Worm (Caenorhabditis elegans) whole organism, L1 larva: ENCODE measurements around the gene gfi-3.

Experiments
- C16A3.4 ChIP-seq: fragments of 150-350 bp; optimal IDR thresholded peaks from 2 replicates; lab custom pipeline; 2014; ENCODE audit warnings: missing biosample characterization, missing genetic modification characterization
- aly-2 ChIP-seq: fragments of 150-350 bp; optimal IDR thresholded peaks from 2 replicates; lab custom pipeline; 2014; ENCODE audit warnings: missing biosample characterization, missing genetic modification characterization
- ama-1 ChIP-seq: fragments of 150-350 bp; optimal IDR thresholded peaks from 2 replicates; lab custom pipeline; 2014
- ces-1 ChIP-seq: fragments of 150-350 bp; optimal IDR thresholded peaks from 2 replicates; lab custom pipeline; 2014; ENCODE audit warnings: missing biosample characterization, missing genetic modification reagents, missing genetic modification characterization
- dpl-1 ChIP-seq, 3 experiments: fragments of 150-350 bp in 2 of 3; sonication (generic microtip) in 1 of 3; optimal IDR thresholded peaks; 2 replicates each; lab custom pipeline; 2014 to 2017; ENCODE audit warnings: missing biosample characterization in 3 of 3, missing genetic modification characterization in 3 of 3, missing genetic modification reagents in 3 of 3
- fkh-10 ChIP-seq: sonication (generic microtip); optimal IDR thresholded peaks from 2 replicates; lab custom pipeline; 2017; ENCODE audit warnings: missing biosample characterization, missing genetic modification reagents, missing genetic modification characterization
- hlh-17 ChIP-seq: fragments of 200-800 bp; sonication (Bioruptor generic); optimal IDR thresholded peaks from 2 replicates; lab custom pipeline; 2018; ENCODE audit warnings: missing genetic modification characterization, mild to moderate bottlenecking, missing compliant biosample characterization, moderate library complexity, borderline replicate concordance
- irx-1 ChIP-seq: sonication (generic microtip); optimal IDR thresholded peaks from 2 replicates; lab custom pipeline; 2016; ENCODE audit warnings: missing genetic modification characterization, missing compliant biosample characterization
- nhr-12 ChIP-seq: sonication (generic microtip); optimal IDR thresholded peaks from 2 replicates; lab custom pipeline; 2017; ENCODE audit warnings: missing biosample characterization, missing genetic modification characterization
- nhr-28 ChIP-seq: fragments of 150-350 bp; optimal IDR thresholded peaks from 2 replicates; lab custom pipeline; 2014; ENCODE audit warnings: missing biosample characterization, missing genetic modification characterization
- nhr-77 ChIP-seq: fragments of 150-350 bp; optimal IDR thresholded peaks from 2 replicates; lab custom pipeline; 2014; ENCODE audit warnings: missing biosample characterization, missing genetic modification characterization
- pag-3 ChIP-seq: sonication (generic microtip); optimal IDR thresholded peaks from 2 replicates; lab custom pipeline; 2017; ENCODE audit warnings: missing genetic modification characterization, mild to moderate bottlenecking, missing compliant biosample characterization, antibody characterized with exemption, borderline replicate concordance; ENCODE audit not compliant: insufficient read depth
- pqm-1 ChIP-seq: sonication (generic microtip); optimal IDR thresholded peaks from 3 replicates; lab custom pipeline; 2017; ENCODE audit warnings: missing biosample characterization, missing genetic modification characterization

ce11 chrX:14515028-14515427, 34.7 kb downstream of the gfi-3 start, which contains the start of gene gcsh-1:
- no peak for TF ChIP-seq nhr-77 (tag; lab: Kevin White, UChicago)
- no peak for TF ChIP-seq C16A3.4
- no peak for TF ChIP-seq fkh-10 (GFP tag; lab: Kevin White, UChicago)
- TF ChIP-seq irx-1, result no peak
- TF ChIP-seq ces-1 (GFP tag; lab: Kevin White, UChicago), result no peak
- no peak for TF ChIP-seq pag-3
- TF ChIP-seq hlh-17 (GFP tag; lab: Kevin White, UChicago), result no peak
- no peak for TF ChIP-seq ama-1 (lab: Kevin White, UChicago)
- TF ChIP-seq nhr-12 (tag; lab: Kevin White, UChicago), result no peak
- no peak for TF ChIP-seq aly-2 (tag; lab: Kevin White, UChicago)
- no peak for TF ChIP-seq nhr-28
- TF ChIP-seq pqm-1 (tag; lab: Kevin White, UChicago), result no peak
- TF ChIP-seq dpl-1 (GFP tag; optimal IDR thresholded peaks at IDR 0.05; lab: Kevin White, UChicago), result no peak
